Worm (Caenorhabditis elegans) whole organism, early embryonic: ENCODE results near the gene tpra-1.

Experiments
- B0310.2 ChIP-seq: sonication (generic microtip); optimal IDR thresholded peaks from 2 replicates; lab custom pipeline; 2016; ENCODE audit warnings: mild to moderate bottlenecking, missing genetic modification characterization, missing compliant biosample characterization
- F13C5.2 ChIP-seq: sonication (generic microtip); optimal IDR thresholded peaks from 2 replicates; lab custom pipeline; 2017; ENCODE audit warnings: mild to moderate bottlenecking, missing genetic modification characterization, inconsistent platforms, missing compliant biosample characterization
- aly-1 ChIP-seq: sonication (generic microtip); optimal IDR thresholded peaks from 2 replicates; lab custom pipeline; 2016; ENCODE audit warnings: missing genetic modification characterization, missing compliant biosample characterization
- ama-1 ChIP-seq: fragments of 150-350 bp; optimal IDR thresholded peaks from 2 replicates; lab custom pipeline; 2014
- ceh-13 ChIP-seq: fragments of 200-800 bp; sonication (Bioruptor generic); optimal IDR thresholded peaks from 2 replicates; lab custom pipeline; 2018; ENCODE audit warnings: mild to moderate bottlenecking, missing genetic modification characterization, missing compliant biosample characterization
- ceh-36 ChIP-seq: sonication (generic microtip); optimal IDR thresholded peaks from 2 replicates; lab custom pipeline; 2016; ENCODE audit warnings: missing genetic modification characterization, inconsistent platforms, missing compliant biosample characterization
- ets-7 ChIP-seq: sonication (generic microtip); optimal IDR thresholded peaks from 2 replicates; lab custom pipeline; 2016; ENCODE audit warnings: missing genotype, missing genetic modification characterization, missing compliant biosample characterization
- flt-1 ChIP-seq: fragments of 200-800 bp; sonication (Bioruptor generic); IDR thresholded peaks from 2 replicates; pipeline ENCODE4 v1.3.6; 2022; ENCODE audit warnings: missing genetic modification characterization, missing compliant biosample characterization
- hmbx-1 ChIP-seq: sonication (generic microtip); optimal IDR thresholded peaks from 2 replicates; lab custom pipeline; 2016; ENCODE audit warnings: mild to moderate bottlenecking, missing genetic modification characterization, missing compliant biosample characterization
- hmg-4 ChIP-seq: fragments of 200-800 bp; sonication (Bioruptor generic); optimal IDR thresholded peaks from 2 replicates; lab custom pipeline; 2018; ENCODE audit warnings: mild to moderate bottlenecking, missing genetic modification characterization, missing compliant biosample characterization
- hnd-1 ChIP-seq: sonication (generic microtip); optimal IDR thresholded peaks from 2 replicates; lab custom pipeline; 2016; ENCODE audit warnings: missing genetic modification characterization, missing compliant biosample characterization
- pes-1 ChIP-seq: fragments of 200-800 bp; sonication (Bioruptor generic); IDR thresholded peaks from 2 replicates; pipeline ENCODE4 v1.3.6; 2022; ENCODE audit warnings: missing genetic modification reagents, missing genetic modification characterization, missing compliant biosample characterization
- scrt-1 ChIP-seq: fragments of 200-800 bp; sonication (Bioruptor generic); IDR thresholded peaks from 2 replicates; pipeline ENCODE4 v1.3.6; 2022; ENCODE audit warnings: missing genetic modification characterization, missing compliant biosample characterization
- sea-1 ChIP-seq: fragments of 200-800 bp; sonication (Bioruptor generic); conservative IDR thresholded peaks from 2 replicates; pipeline ENCODE4 v1.3.6; 2022; ENCODE audit warnings: missing genetic modification characterization, missing compliant biosample characterization
- tbx-11 ChIP-seq: fragments of 200-800 bp; sonication (Bioruptor generic); IDR thresholded peaks from 2 replicates; pipeline ENCODE4 v1.3.6; 2022; ENCODE audit warnings: missing genetic modification characterization, missing compliant biosample characterization
- tbx-37 ChIP-seq: fragments of 200-800 bp; sonication (Bioruptor generic); conservative IDR thresholded peaks from 2 replicates; pipeline ENCODE4 v1.3.6; 2022; ENCODE audit warnings: missing genetic modification reagents, missing genetic modification characterization, missing compliant biosample characterization
- tra-4 ChIP-seq: sonication (generic microtip); optimal IDR thresholded peaks from 2 replicates; lab custom pipeline; 2017; ENCODE audit warnings: missing genetic modification characterization, missing compliant biosample characterization

Gene tpra-1

ce11 chrIV:8979695-8980094 lies 23.4 kb downstream of the tpra-1 start, which contains the start of gene col-119:
Gene col-119, minus strand, starts transcription at chrIV:8979795.
- TF ChIP-seq hmbx-1 (no peak), F13C5.2 (tag; lab: Kevin White, UChicago) (no peak), pes-1 (GFP tag; lab: Robert Waterston, UW) (no peak), B0310.2 (tag; lab: Kevin White, UChicago) (no peak), sea-1 (GFP tag; lab: Robert Waterston, UW) (no peak), tra-4 (tag; lab: Kevin White, UChicago) (no peak), hmg-4 (GFP tag; lab: Kevin White, UChicago) (no peak), flt-1 (GFP tag; lab: Robert Waterston, UW) (no peak), hnd-1 (no peak)

- TF ChIP-seq pes-1 (GFP tag; lab: Robert Waterston, UW): no peak
- TF ChIP-seq scrt-1 (GFP tag; lab: Robert Waterston, UW): no peak
- TF ChIP-seq ceh-36 (tag; lab: Kevin White, UChicago): no peak
- TF ChIP-seq tbx-37 (GFP tag; lab: Robert Waterston, UW): no peak
- no peak for TF ChIP-seq B0310.2 (tag; lab: Kevin White, UChicago)
- no peak for TF ChIP-seq tra-4 (tag; lab: Kevin White, UChicago)
- TF ChIP-seq ama-1 (lab: Kevin White, UChicago): no peak
- TF ChIP-seq flt-1 (GFP tag; lab: Robert Waterston, UW): no peak
- TF ChIP-seq hmbx-1: no peak
Measured at ce11 chrIV:8984566-8984965, 28.3 kb downstream of the tpra-1 start, which contains the start of gene nstp-1. Gene nstp-1, plus strand, starts transcription at chrIV:8984866.

ce11 chrIV:8986761-8987316 lies 30.6 kb downstream of the tpra-1 start, which contains the start of gene bre-1:
Gene bre-1, plus strand, starts transcription at chrIV:8987266.
- no peak for TF ChIP-seq ama-1 (lab: Kevin White, UChicago)
- TF ChIP-seq flt-1 (GFP tag; lab: Robert Waterston, UW): no peak
- TF ChIP-seq tbx-37 (GFP tag; lab: Robert Waterston, UW): no peak
- no peak for TF ChIP-seq hnd-1
- TF ChIP-seq hmg-4 (GFP tag; lab: Kevin White, UChicago): no peak
- no peak for TF ChIP-seq F13C5.2 (tag; lab: Kevin White, UChicago)
- no peak for TF ChIP-seq tra-4 (tag; lab: Kevin White, UChicago)
- no peak for TF ChIP-seq pes-1 (GFP tag; lab: Robert Waterston, UW)
- TF ChIP-seq ets-7: no peak
- no peak for TF ChIP-seq tbx-11 (GFP tag; lab: Robert Waterston, UW)
- no peak for TF ChIP-seq ceh-13

- no peak for TF ChIP-seq pes-1 (GFP tag; lab: Robert Waterston, UW)
- no peak for TF ChIP-seq ceh-36 (tag; lab: Kevin White, UChicago)
- no peak for TF ChIP-seq scrt-1 (GFP tag; lab: Robert Waterston, UW)
- no peak for TF ChIP-seq hmg-4 (GFP tag; lab: Kevin White, UChicago)
- no peak for TF ChIP-seq tbx-11 (GFP tag; lab: Robert Waterston, UW)
- no peak for TF ChIP-seq sea-1 (GFP tag; lab: Robert Waterston, UW)
- TF ChIP-seq flt-1 (GFP tag; lab: Robert Waterston, UW): no peak
- no peak for TF ChIP-seq hmbx-1
- no peak for TF ChIP-seq ceh-13
- no peak for TF ChIP-seq hnd-1
- no peak for TF ChIP-seq B0310.2 (tag; lab: Kevin White, UChicago)
- no peak for TF ChIP-seq F13C5.2 (tag; lab: Kevin White, UChicago)
- no peak for TF ChIP-seq tra-4 (tag; lab: Kevin White, UChicago)
- no peak for TF ChIP-seq tbx-37 (GFP tag; lab: Robert Waterston, UW)
- no peak for TF ChIP-seq aly-1 (tag; lab: Kevin White, UChicago)
- TF ChIP-seq ama-1 (lab: Kevin White, UChicago): no peak
- no peak for TF ChIP-seq ets-7
Measured at ce11 chrIV:8992786-8993185, 36.5 kb downstream of the tpra-1 start, which contains the start of gene mltn-12. Gene mltn-12, plus strand, starts transcription at chrIV:8993086.

- no peak for TF ChIP-seq B0310.2 (tag; lab: Kevin White, UChicago)
- TF ChIP-seq ceh-36 (tag; lab: Kevin White, UChicago): no peak
- no peak for TF ChIP-seq tra-4 (tag; lab: Kevin White, UChicago)
- no peak for TF ChIP-seq sea-1 (GFP tag; lab: Robert Waterston, UW)
- TF ChIP-seq flt-1 (GFP tag; lab: Robert Waterston, UW): no peak
- TF ChIP-seq ets-7: no peak
- no peak for TF ChIP-seq F13C5.2 (tag; lab: Kevin White, UChicago)
- TF ChIP-seq scrt-1 (GFP tag; lab: Robert Waterston, UW): no peak
- TF ChIP-seq pes-1 (GFP tag; lab: Robert Waterston, UW): no peak
- TF ChIP-seq hmg-4 (GFP tag; lab: Kevin White, UChicago): no peak
- no peak for TF ChIP-seq ama-1 (lab: Kevin White, UChicago)
- TF ChIP-seq hnd-1: no peak
- no peak for TF ChIP-seq ceh-13
- no peak for TF ChIP-seq hmbx-1
- no peak for TF ChIP-seq tbx-11 (GFP tag; lab: Robert Waterston, UW)
- no peak for TF ChIP-seq aly-1 (tag; lab: Kevin White, UChicago)
- TF ChIP-seq tbx-37 (GFP tag; lab: Robert Waterston, UW): no peak
Measured at ce11 chrIV:8994487-8994886, 38.2 kb downstream of the tpra-1 start.

- TF ChIP-seq tbx-11 (GFP tag; lab: Robert Waterston, UW) (no peak), flt-1 (GFP tag; lab: Robert Waterston, UW) (no peak), ceh-36 (tag; lab: Kevin White, UChicago) (no peak), scrt-1 (GFP tag; lab: Robert Waterston, UW) (no peak), sea-1 (GFP tag; lab: Robert Waterston, UW) (no peak), hmg-4 (GFP tag; lab: Kevin White, UChicago) (no peak), tbx-37 (GFP tag; lab: Robert Waterston, UW) (no peak), ama-1 (lab: Kevin White, UChicago) (no peak)
Measured at ce11 chrIV:9000664-9001063, 44.4 kb downstream of the tpra-1 start.

- TF ChIP-seq ceh-13 (no peak), sea-1 (GFP tag; lab: Robert Waterston, UW) (no peak), F13C5.2 (tag; lab: Kevin White, UChicago) (no peak), scrt-1 (GFP tag; lab: Robert Waterston, UW) (no peak), hnd-1 (no peak)
Measured at ce11 chrIV:9001184-9001583, 44.9 kb downstream of the tpra-1 start.
